Worm (Caenorhabditis elegans) whole organism, L1 larva: ENCODE results near the gene ntl-4.

Experiments used
- C34B4.2 ChIP-seq: sonication (generic microtip); optimal IDR thresholded peaks from 2 replicates; lab custom pipeline; 2017; ENCODE audit warnings: mild to moderate bottlenecking, missing genetic modification characterization, missing compliant biosample characterization
- aha-1 ChIP-seq: fragments of 150-350 bp; optimal IDR thresholded peaks from 2 replicates; lab custom pipeline; 2014; ENCODE audit warnings: missing biosample characterization, missing genetic modification characterization
- aly-2 ChIP-seq: fragments of 150-350 bp; optimal IDR thresholded peaks from 2 replicates; lab custom pipeline; 2014; ENCODE audit warnings: missing biosample characterization, missing genetic modification characterization
- blmp-1 ChIP-seq: fragments of 150-350 bp; optimal IDR thresholded peaks from 2 replicates; lab custom pipeline; 2014; ENCODE audit warnings: missing biosample characterization, missing genetic modification characterization
- ceh-63 ChIP-seq: fragments of 200-800 bp; sonication (Bioruptor generic); optimal IDR thresholded peaks from 2 replicates; lab custom pipeline; 2018; ENCODE audit warnings: mild to moderate bottlenecking, missing genetic modification characterization, missing compliant biosample characterization
- ceh-82 ChIP-seq, 3 experiments: fragments of 150-350 bp in 1 of 3; sonication (generic microtip) in 2 of 3; optimal IDR thresholded peaks; 2 replicates each; lab custom pipeline; 2014 to 2017; ENCODE audit warnings: missing biosample characterization in 3 of 3, missing genetic modification characterization in 3 of 3
- dpl-1 ChIP-seq, 3 experiments: fragments of 150-350 bp in 2 of 3; sonication (generic microtip) in 1 of 3; optimal IDR thresholded peaks; 2 replicates each; lab custom pipeline; 2014 to 2017; ENCODE audit warnings: missing biosample characterization in 3 of 3, missing genetic modification characterization in 3 of 3, missing genetic modification reagents in 3 of 3
- dsc-1 ChIP-seq: sonication (generic microtip); optimal IDR thresholded peaks from 2 replicates; lab custom pipeline; 2016; ENCODE audit warnings: mild to moderate bottlenecking, missing genetic modification characterization, missing compliant biosample characterization
- efl-1 ChIP-seq, 4 experiments: fragments of 150-350 bp; optimal IDR thresholded peaks in 3 of 4; peaks in 1 of 4; 1 replicate in 1 of 4; 2 replicates in 3 of 4; lab custom pipeline; 2014; ENCODE audit warnings: missing biosample characterization in 2 of 4, missing genetic modification characterization in 2 of 4, missing genetic modification reagents in 2 of 4
- efl-3 ChIP-seq: fragments of 200-800 bp; sonication (Bioruptor generic); optimal IDR thresholded peaks from 2 replicates; lab custom pipeline; 2018; ENCODE audit warnings: mild to moderate bottlenecking, missing genetic modification characterization, missing compliant biosample characterization
- elt-2 ChIP-seq: sonication (generic microtip); optimal IDR thresholded peaks from 2 replicates; lab custom pipeline; 2016; ENCODE audit warnings: missing genetic modification characterization, mild to moderate bottlenecking, inconsistent platforms, missing compliant biosample characterization, missing genetic modification reagents
- ets-5 ChIP-seq: fragments of 200-800 bp; sonication (Bioruptor generic); IDR thresholded peaks from 2 replicates; pipeline ENCODE4 v1.3.6; 2022; ENCODE audit warnings: missing genetic modification characterization, missing compliant biosample characterization
- fkh-10 ChIP-seq: sonication (generic microtip); optimal IDR thresholded peaks from 2 replicates; lab custom pipeline; 2017; ENCODE audit warnings: missing biosample characterization, missing genetic modification reagents, missing genetic modification characterization
- fkh-8 ChIP-seq: sonication (generic microtip); optimal IDR thresholded peaks from 2 replicates; lab custom pipeline; 2016; ENCODE audit warnings: mild to moderate bottlenecking, missing genetic modification characterization, missing compliant biosample characterization
- hlh-17 ChIP-seq: fragments of 200-800 bp; sonication (Bioruptor generic); optimal IDR thresholded peaks from 2 replicates; lab custom pipeline; 2018; ENCODE audit warnings: missing genetic modification characterization, mild to moderate bottlenecking, missing compliant biosample characterization, moderate library complexity, borderline replicate concordance
- lin-14 ChIP-seq: fragments of 200-800 bp; sonication (Bioruptor generic); optimal IDR thresholded peaks from 2 replicates; lab custom pipeline; 2018; ENCODE audit warnings: mild to moderate bottlenecking, missing genetic modification characterization, moderate library complexity, missing compliant biosample characterization
- lin-35 ChIP-seq, 2 experiments: fragments of 150-350 bp; optimal IDR thresholded peaks; 2 replicates each; lab custom pipeline; 2014; ENCODE audit warnings: missing biosample characterization in 2 of 2, missing genetic modification characterization in 2 of 2, missing genetic modification reagents in 2 of 2
- lsy-2 ChIP-seq, 2 experiments: fragments of 150-350 bp; optimal IDR thresholded peaks; 2 replicates each; lab custom pipeline; 2014; ENCODE audit warnings: missing biosample characterization in 2 of 2, missing genetic modification characterization in 2 of 2
- mef-2 ChIP-seq: fragments of 150-350 bp; optimal IDR thresholded peaks from 2 replicates; lab custom pipeline; 2014; ENCODE audit warnings: missing biosample characterization, missing genetic modification characterization
- nhr-12 ChIP-seq: sonication (generic microtip); optimal IDR thresholded peaks from 2 replicates; lab custom pipeline; 2017; ENCODE audit warnings: missing biosample characterization, missing genetic modification characterization
- nhr-20 ChIP-seq: sonication (generic microtip); optimal IDR thresholded peaks from 2 replicates; lab custom pipeline; 2016; ENCODE audit warnings: mild to moderate bottlenecking, missing genetic modification characterization, missing compliant biosample characterization
- nhr-47 ChIP-seq: sonication (generic microtip); optimal IDR thresholded peaks from 2 replicates; lab custom pipeline; 2016; ENCODE audit warnings: mild to moderate bottlenecking, missing genetic modification characterization, moderate library complexity, missing compliant biosample characterization
- nhr-76 ChIP-seq: sonication (generic microtip); optimal IDR thresholded peaks from 2 replicates; lab custom pipeline; 2017; ENCODE audit warnings: missing biosample characterization, missing genetic modification characterization
- nhr-84 ChIP-seq: sonication (generic microtip); optimal IDR thresholded peaks from 2 replicates; lab custom pipeline; 2017; ENCODE audit warnings: missing biosample characterization, missing genetic modification characterization
- nhr-85 ChIP-seq: sonication (generic microtip); peaks from one replicate; lab custom pipeline; 2016; ENCODE audit warnings: missing genetic modification characterization, inconsistent platforms, missing compliant biosample characterization
- pqm-1 ChIP-seq: sonication (generic microtip); optimal IDR thresholded peaks from 3 replicates; lab custom pipeline; 2017; ENCODE audit warnings: missing biosample characterization, missing genetic modification characterization
- rnt-1 ChIP-seq: sonication (generic microtip); optimal IDR thresholded peaks from 2 replicates; lab custom pipeline; 2016; ENCODE audit warnings: mild to moderate bottlenecking, missing genetic modification characterization, moderate library complexity, missing compliant biosample characterization
- sup-37 ChIP-seq: fragments of 200-800 bp; sonication (Bioruptor generic); optimal IDR thresholded peaks from 2 replicates; lab custom pipeline; 2018; ENCODE audit warnings: mild to moderate bottlenecking, missing genetic modification characterization, missing compliant biosample characterization
- tbx-2 ChIP-seq: sonication (generic microtip); optimal IDR thresholded peaks from 2 replicates; lab custom pipeline; 2016; ENCODE audit warnings: missing genetic modification characterization, missing compliant biosample characterization
- tlp-1 ChIP-seq: fragments of 150-350 bp; optimal IDR thresholded peaks from 2 replicates; lab custom pipeline; 2014; ENCODE audit warnings: missing biosample characterization, missing genetic modification characterization
- unc-30 ChIP-seq: sonication (generic microtip); optimal IDR thresholded peaks from 2 replicates; lab custom pipeline; 2017; ENCODE audit warnings: missing biosample characterization, missing genetic modification characterization
- unc-86 ChIP-seq: sonication (generic microtip); optimal IDR thresholded peaks from 2 replicates; lab custom pipeline; 2016; ENCODE audit warnings: missing genetic modification characterization, missing compliant biosample characterization
- xbp-1 ChIP-seq: sonication (generic microtip); optimal IDR thresholded peaks from 2 replicates; lab custom pipeline; 2016; ENCODE audit warnings: missing genetic modification characterization, missing compliant biosample characterization
- ztf-4 ChIP-seq: fragments of 150-350 bp; optimal IDR thresholded peaks from 2 replicates; lab custom pipeline; 2014; ENCODE audit warnings: missing biosample characterization, missing genetic modification characterization

ntl-4 gene

DNA sequence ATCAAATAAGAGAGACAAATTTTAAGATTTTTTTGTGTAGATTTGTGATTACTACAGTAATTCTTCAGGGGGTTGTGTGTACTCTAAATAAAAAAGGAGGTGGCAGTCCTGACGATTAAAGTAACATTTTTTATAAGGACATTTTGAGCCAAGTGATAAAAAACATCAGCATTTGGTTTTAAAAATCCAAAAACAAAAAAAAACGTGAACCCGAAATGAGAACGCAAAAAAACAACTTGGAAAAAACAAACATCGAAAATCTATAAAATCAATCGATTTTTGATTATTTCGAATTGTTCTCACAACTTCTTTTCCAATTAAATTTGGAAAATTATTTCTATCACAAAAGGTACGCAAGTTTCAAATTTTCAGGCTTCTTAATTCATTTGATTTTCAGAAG, 39.9 kb upstream of the ntl-4 start, which contains the start of gene T06C10.3:
Gene T06C10.3 (plus strand): TSS at position 301 of the 400 bp plus-strand sequence.
- TF ChIP-seq nhr-85 (tag; lab: Kevin White, UChicago) (peak; percentile 42), ceh-82 (tag; optimal IDR thresholded peaks at IDR 0.05; lab: Kevin White, UChicago) (no peak), nhr-84 (no peak), efl-3 (GFP tag; lab: Kevin White, UChicago) (no peak), dsc-1 (tag; lab: Kevin White, UChicago) (no peak), efl-1 (optimal IDR thresholded peaks at IDR 0.05; lab: Kevin White, UChicago) (no peak), efl-1 (GFP tag; optimal IDR thresholded peaks at IDR 0.05 in 1 of 2; lab: Kevin White, UChicago) (peak in 1 of 2 experiments; percentile 71), elt-2 (no peak)
- TF ChIP-seq, all 84 proteins: peak for 2

DNA sequence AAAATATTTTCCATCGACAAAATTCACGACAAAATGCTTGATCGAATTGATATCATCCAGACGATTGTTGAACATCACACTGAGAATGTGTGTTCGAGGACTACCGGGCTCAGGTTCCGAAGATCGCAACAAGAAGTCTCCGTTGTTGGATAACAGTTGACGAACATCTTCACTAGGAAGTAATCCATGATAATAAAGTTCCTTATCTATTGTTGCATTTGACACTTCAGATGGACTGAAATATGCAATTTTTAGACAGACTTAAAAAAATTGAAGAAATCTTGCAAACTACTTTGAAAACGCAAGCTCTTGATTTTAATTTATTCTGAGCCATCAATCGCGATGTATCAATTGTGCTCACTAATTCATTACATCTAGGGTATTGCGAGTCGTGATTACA, 33.1 kb upstream of the ntl-4 start:
- no peak for TF ChIP-seq sup-37 (GFP tag; lab: Kevin White, UChicago)
- no peak for TF ChIP-seq lin-35 (GFP tag; optimal IDR thresholded peaks at IDR 0.05; lab: Kevin White, UChicago)
- no peak for TF ChIP-seq rnt-1
- no peak for TF ChIP-seq unc-30 (tag; lab: Kevin White, UChicago)
- TF ChIP-seq nhr-47 (tag; lab: Kevin White, UChicago), result no peak
- no peak for TF ChIP-seq mef-2 (tag; lab: Kevin White, UChicago)
- TF ChIP-seq fkh-8 (tag; lab: Kevin White, UChicago), result no peak
- TF ChIP-seq lsy-2 (tag; optimal IDR thresholded peaks at IDR 0.05; lab: Kevin White, UChicago), result no peak
- TF ChIP-seq blmp-1 (tag; lab: Kevin White, UChicago), result no peak
- no peak for TF ChIP-seq aha-1
- TF ChIP-seq lin-14 (GFP tag; lab: Kevin White, UChicago), result no peak
- no peak for TF ChIP-seq ceh-63 (GFP tag; lab: Kevin White, UChicago)
- TF ChIP-seq nhr-76, result no peak

DNA sequence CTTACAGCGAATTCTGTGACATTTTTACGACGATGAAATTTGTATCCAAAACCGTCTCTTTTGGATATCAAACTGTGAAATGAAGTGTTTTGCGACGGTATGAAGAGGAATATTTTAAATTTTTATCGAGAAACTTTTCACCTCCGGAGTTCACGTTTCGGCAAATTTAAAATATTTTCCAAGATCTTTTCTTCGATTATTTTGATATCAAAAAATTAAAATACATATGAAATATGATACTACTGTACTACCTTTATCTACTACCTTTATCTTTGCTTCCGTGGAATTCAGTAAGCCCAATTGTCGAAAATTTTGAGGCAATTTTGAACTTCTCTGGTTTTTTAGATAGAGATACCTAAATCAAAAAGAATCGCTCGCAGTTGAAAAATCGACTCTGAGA, 32.6 kb upstream of the ntl-4 start, which contains the start of gene kin-26:
Gene kin-26 (minus strand): TSS at position 101 of the 400 bp plus-strand sequence.
- TF ChIP-seq fkh-10 (GFP tag; lab: Kevin White, UChicago), result no peak
- no peak for TF ChIP-seq efl-1 (optimal IDR thresholded peaks at IDR 0.05; lab: Kevin White, UChicago)
- TF ChIP-seq efl-1 (GFP tag; optimal IDR thresholded peaks at IDR 0.05 in 1 of 2; lab: Kevin White, UChicago), result peak in 1 of 2 experiments; percentile 4
- no peak for TF ChIP-seq blmp-1 (tag; lab: Kevin White, UChicago)

DNA sequence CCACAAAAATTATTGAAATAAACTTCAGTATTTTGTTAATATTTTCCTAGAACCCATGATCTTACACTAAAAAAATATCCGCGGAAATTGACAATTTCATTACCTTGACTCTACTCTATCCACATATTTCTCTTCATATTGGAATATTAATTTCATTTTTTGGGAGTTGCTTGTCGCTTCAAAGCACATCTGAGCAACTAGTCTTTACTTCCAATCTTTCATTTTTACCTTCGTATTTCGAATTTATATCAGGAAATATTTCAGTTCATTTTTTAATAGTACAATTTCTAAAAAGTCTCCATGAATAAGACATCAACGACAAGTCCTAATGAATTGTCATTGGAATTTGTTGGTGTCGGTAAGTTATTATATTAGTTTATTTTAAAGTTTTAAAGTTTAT, 31.4 kb upstream of the ntl-4 start, which contains the start of gene srt-73:
Gene srt-73 (plus strand): TSS at position 301 of the 400 bp plus-strand sequence.
- TF ChIP-seq C34B4.2 (tag; lab: Kevin White, UChicago) (no peak), efl-1 (optimal IDR thresholded peaks at IDR 0.05; lab: Kevin White, UChicago) (no peak), efl-1 (GFP tag; optimal IDR thresholded peaks at IDR 0.05 in 1 of 2; lab: Kevin White, UChicago) (peak in 1 of 2 experiments; percentile 63)

DNA sequence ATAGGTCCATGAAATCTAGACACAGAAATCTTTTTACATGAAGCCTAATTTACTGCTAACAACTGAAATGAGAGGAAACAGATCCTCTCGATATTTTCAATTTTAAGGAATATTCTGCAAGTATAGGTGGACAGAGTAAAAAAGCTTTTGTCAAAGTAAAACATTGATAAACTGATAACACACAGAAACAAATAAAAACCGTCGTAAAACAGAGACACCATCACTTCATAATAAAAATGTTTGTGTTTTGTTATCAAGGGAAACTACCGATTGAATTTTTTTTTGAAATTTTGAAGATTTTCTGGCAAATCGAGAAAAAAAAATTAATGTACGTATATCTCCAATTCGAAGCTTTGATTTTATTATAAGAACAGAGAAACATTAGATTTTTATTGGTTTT, 29.2 kb upstream of the ntl-4 start:
- TF ChIP-seq ets-5 (GFP tag; lab: Robert Waterston, UW), result no peak
- TF ChIP-seq nhr-12 (tag; lab: Kevin White, UChicago), result no peak
- peak; percentile 53 for TF ChIP-seq elt-2
- TF ChIP-seq nhr-20 (tag; lab: Kevin White, UChicago), result no peak
- no peak for TF ChIP-seq unc-86 (tag; lab: Kevin White, UChicago)
- TF ChIP-seq dsc-1 (tag; lab: Kevin White, UChicago), result no peak
- no peak for TF ChIP-seq hlh-17
- no peak for TF ChIP-seq aly-2
- peak; percentile 54 for TF ChIP-seq tlp-1 (tag; lab: Kevin White, UChicago)
- no peak for TF ChIP-seq tbx-2

DNA sequence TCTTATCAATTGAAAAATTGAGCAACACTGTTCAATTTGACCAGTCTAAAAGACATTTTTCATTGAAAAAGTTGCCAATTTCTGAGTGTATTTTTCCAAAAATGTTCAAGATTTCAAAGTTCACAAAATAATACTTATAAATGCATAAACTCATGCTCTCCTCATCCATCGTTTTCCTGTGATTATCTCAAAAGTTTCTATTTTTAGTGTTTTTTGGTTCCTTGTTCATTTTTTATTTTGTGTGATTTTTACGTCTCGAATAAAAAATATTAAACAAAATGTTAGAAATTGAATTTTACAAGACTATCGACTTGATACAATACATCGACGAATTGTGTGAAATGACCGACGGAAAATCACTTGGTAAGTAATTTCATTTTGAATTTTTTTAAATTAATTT, 28.6 kb upstream of the ntl-4 start, which contains the start of gene atic-1:
Gene atic-1 (plus strand): TSS at position 301 of the 400 bp plus-strand sequence.
- TF ChIP-seq pqm-1 (tag; lab: Kevin White, UChicago), result no peak
- no peak for TF ChIP-seq ztf-4 (tag; lab: Kevin White, UChicago)
- no peak for TF ChIP-seq dpl-1 (GFP tag; optimal IDR thresholded peaks at IDR 0.05; lab: Kevin White, UChicago)
- no peak for TF ChIP-seq xbp-1
- TF ChIP-seq tlp-1 (tag; lab: Kevin White, UChicago), result no peak
